Worm (Caenorhabditis elegans): Measurements from ENCODE around the gene msi-1.

msi-1 gene

DNA sequence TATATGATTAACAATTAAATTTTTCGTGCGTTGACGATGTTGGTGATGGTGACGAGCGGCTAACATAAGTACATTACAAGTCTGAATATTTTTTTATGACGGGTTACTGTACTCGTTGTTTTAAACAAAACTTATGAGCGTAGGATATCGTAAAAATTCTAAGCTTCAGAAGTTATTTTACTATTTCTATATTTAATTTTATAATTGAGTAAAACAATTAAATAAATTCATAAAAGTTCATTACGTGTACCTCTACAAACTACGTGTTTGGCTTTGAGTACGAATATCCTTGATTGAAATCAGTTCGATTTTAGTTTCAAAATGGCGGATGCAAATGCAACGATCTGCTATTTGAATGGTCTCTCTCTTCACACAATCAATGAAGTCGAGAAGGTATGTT is 48.1 kb downstream of the msi-1 start, which contains the start of gene F37A8.1:
TSS of gene F37A8.1 (plus strand) at position 301 of the 400 bp plus-strand sequence.
- TF ChIP-seq nhr-2 (tag; optimal IDR thresholded peaks at IDR 0.05) = no peak
- TF ChIP-seq unc-62 (GFP tag; optimal IDR thresholded peaks at IDR 0.05) = no peak
- no peak for TF ChIP-seq unc-120 (tag; optimal IDR thresholded peaks at IDR 0.05; ENCODE audit: poor library complexity, severe bottlenecking)
- TF ChIP-seq tbx-8 (GFP tag; optimal IDR thresholded peaks at IDR 0.05) = no peak
- TF ChIP-seq mls-2 (tag; optimal IDR thresholded peaks at IDR 0.05) = no peak
- TF ChIP-seq ceh-39 (tag; optimal IDR thresholded peaks at IDR 0.05) = no peak
- no peak for TF ChIP-seq mep-1 (tag; optimal IDR thresholded peaks at IDR 0.05)

DNA sequence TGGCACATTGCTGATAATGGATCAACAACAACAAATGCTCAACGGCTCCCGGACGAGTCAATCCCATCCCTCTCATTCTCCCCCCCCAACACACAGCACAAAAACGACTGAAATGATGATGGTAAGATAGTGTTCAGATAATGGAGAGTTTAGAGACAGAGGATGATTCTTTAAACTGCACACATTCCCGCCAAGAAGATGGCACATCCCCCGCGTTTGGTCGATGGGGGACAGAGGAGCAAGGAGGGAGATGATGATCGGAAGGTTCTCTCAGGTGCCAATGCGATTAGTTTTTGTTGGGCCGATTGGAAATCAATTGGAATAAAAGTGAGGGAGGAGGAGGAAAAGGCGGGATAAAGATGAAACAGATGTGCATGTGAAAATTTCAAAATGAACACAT is 48.7 kb downstream of the msi-1 start:
- TF ChIP-seq elt-3 (tag; optimal IDR thresholded peaks at IDR 0.05) (no peak), unc-120 (tag; optimal IDR thresholded peaks at IDR 0.05; ENCODE audit: poor library complexity, severe bottlenecking) (peak; percentile 93), ham-2 (GFP tag; optimal IDR thresholded peaks at IDR 0.05) (no peak), mls-2 (tag; optimal IDR thresholded peaks at IDR 0.05) (no peak), ztf-11 (tag; optimal IDR thresholded peaks at IDR 0.05) (no peak), bed-3 (GFP tag; optimal IDR thresholded peaks at IDR 0.05) (no peak), hlh-1 (tag; optimal IDR thresholded peaks at IDR 0.05) (peak; percentile 49), unc-62 (GFP tag; optimal IDR thresholded peaks at IDR 0.05) (peak; percentile 48), nhr-76 (tag; optimal IDR thresholded peaks at IDR 0.05) (no peak), zip-8 (tag; optimal IDR thresholded peaks at IDR 0.05) (no peak), lsy-2 (tag; optimal IDR thresholded peaks at IDR 0.05) (no peak)

DNA sequence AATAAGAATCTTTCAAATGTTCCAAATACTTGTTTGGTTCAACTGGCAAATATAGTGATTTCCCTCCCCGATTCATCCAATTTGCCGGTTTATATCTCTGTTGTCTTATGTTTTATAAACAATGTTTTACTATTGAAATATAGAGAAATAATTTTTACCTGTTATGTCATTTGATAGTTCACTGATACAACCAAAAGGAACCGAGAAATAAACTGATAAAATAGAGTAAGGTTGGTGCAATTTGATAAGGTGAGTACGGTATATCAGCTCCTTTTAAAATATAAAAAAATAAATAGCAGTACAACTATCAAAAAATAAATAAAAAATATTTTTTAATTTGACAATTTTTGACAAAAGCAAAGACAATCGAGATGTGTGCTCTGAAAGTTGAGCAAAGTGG is 49.4 kb downstream of the msi-1 start:
- TF ChIP-seq mls-2 (tag; optimal IDR thresholded peaks at IDR 0.05) (no peak), lin-32 (GFP tag; optimal IDR thresholded peaks at IDR 0.05) (no peak), bed-3 (GFP tag; optimal IDR thresholded peaks at IDR 0.05) (no peak), zip-8 (tag; optimal IDR thresholded peaks at IDR 0.05) (no peak), pha-4 (tag; optimal IDR thresholded peaks at IDR 0.05) (no peak), M03D4.4 (tag; optimal IDR thresholded peaks at IDR 0.05) (no peak), sptf-1 (tag; optimal IDR thresholded peaks at IDR 0.05) (no peak), blmp-1 (tag; optimal IDR thresholded peaks at IDR 0.05) (no peak), unc-39 (tag; optimal IDR thresholded peaks at IDR 0.05) (no peak), ces-1 (GFP tag; optimal IDR thresholded peaks at IDR 0.05) (no peak), unc-120 (tag; optimal IDR thresholded peaks at IDR 0.05; ENCODE audit: poor library complexity, severe bottlenecking) (no peak), lsy-2 (tag; optimal IDR thresholded peaks at IDR 0.05) (no peak), snpc-4 (tag; optimal IDR thresholded peaks at IDR 0.05) (no peak)

DNA sequence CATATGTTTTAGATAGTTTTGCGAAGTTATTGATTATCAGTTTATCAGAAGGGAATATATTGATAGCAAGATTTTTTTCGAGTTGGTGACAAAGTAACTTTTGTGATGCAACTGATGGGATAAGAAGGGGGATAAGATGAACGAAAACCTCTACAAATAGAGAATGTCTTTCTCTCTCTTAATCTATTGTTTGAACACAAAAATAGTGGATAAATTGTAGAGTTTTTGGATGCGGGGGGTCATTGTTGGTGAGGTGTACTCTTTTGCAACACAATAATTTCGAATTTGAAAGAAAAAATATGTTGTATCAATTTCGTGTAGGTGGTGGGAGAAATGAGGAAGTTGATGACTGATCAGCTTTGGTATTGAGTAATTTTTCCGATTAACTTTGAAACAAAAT is 50.1 kb downstream of the msi-1 start, which contains the start of gene ZK1058.9:
TSS of gene ZK1058.9 (minus strand) at position 101 of the 400 bp plus-strand sequence.
- TF ChIP-seq nhr-76 (tag; optimal IDR thresholded peaks at IDR 0.05) (no peak), pha-4 (tag; optimal IDR thresholded peaks at IDR 0.05) (no peak), ztf-11 (tag; optimal IDR thresholded peaks at IDR 0.05) (no peak), unc-120 (tag; optimal IDR thresholded peaks at IDR 0.05; ENCODE audit: poor library complexity, severe bottlenecking) (no peak), sem-2 (GFP tag; optimal IDR thresholded peaks at IDR 0.05) (no peak), ceh-83 (GFP tag; optimal IDR thresholded peaks at IDR 0.05) (no peak), mls-2 (tag; optimal IDR thresholded peaks at IDR 0.05) (no peak), hlh-1 (tag; optimal IDR thresholded peaks at IDR 0.05) (no peak), unc-39 (tag; optimal IDR thresholded peaks at IDR 0.05) (no peak), sptf-1 (tag; optimal IDR thresholded peaks at IDR 0.05) (no peak), tbx-8 (GFP tag; optimal IDR thresholded peaks at IDR 0.05) (no peak), mab-5 (tag; optimal IDR thresholded peaks at IDR 0.05) (no peak)

DNA sequence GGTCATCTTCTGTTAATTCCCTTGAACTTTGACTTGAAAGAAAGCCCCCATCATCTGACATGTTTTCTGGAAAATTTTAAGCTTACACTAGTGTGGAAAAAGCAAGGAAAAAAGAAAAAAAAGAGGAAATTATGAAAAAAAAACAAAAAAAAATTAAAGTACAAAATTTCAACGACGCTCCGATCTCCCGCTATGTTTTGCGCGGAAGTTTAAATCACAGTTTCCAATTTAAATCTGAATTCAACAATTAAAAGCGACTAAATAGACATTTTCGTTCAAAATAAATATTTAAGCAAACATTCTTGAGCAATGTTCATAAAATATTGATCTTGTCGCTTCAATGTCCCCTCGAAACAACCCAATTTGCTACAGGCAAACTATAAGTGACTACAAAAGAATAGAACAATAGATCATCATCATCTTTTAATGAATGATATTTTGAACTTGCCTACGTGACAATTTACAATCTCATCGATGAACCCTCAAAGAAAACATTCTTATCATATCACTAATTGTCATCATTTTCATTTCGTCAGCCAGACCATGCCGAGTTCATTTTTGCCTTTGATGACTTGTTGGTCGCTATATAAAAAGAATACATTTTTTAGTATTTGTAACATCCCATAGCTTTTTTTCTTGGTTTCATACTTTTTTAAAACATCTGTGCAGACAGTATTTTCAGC is 54.4 kb downstream of the msi-1 start, which contains the start of the genes metl-6 and nit-1:
TSS of gene metl-6 (minus strand) at position 66 of the 683 bp plus-strand sequence.
TSS of gene nit-1 (plus strand) at position 562 of the 683 bp plus-strand sequence.
- TF ChIP-seq unc-39 (tag; optimal IDR thresholded peaks at IDR 0.05) = no peak
- TF ChIP-seq mep-1 (tag; optimal IDR thresholded peaks at IDR 0.05) = no peak
- no peak for TF ChIP-seq elt-1 (tag; optimal IDR thresholded peaks at IDR 0.05; ENCODE audit: borderline replicate concordance, insufficient read depth)
- no peak for TF ChIP-seq pha-4 (tag; optimal IDR thresholded peaks at IDR 0.05)

DNA sequence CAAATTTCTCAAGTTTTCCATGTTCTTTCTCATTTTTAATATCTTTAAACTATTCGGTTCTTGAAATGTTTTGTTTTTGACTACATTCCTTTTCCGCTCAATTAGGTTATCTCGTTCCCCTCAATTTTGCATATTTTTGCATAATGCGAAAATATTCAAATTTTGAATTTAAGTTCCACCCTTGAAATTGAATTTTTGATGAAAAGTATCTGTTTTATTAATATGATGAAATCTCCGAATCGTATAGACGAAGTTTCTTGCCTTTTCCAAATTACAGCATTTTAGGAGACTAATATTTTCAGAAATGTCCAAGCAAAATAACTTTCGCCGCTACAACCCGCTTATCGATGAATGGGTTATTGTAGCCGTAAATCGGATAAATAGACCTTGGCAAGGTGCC is 57.6 kb downstream of the msi-1 start, which contains the start of gene ZK1058.3:
TSS of gene ZK1058.3 (plus strand) at position 301 of the 400 bp plus-strand sequence.
- TF ChIP-seq flh-1 (GFP tag; optimal IDR thresholded peaks at IDR 0.05) (no peak), ces-1 (GFP tag; optimal IDR thresholded peaks at IDR 0.05) (peak; percentile 8)

Measured in whole organism, mixed stage, embryonic.